Worm (Caenorhabditis elegans): ENCODE measurements around the gene spp-8.
A peak's percentile ranks its signal among the peaks of the same experiment; 100 is the strongest.

spp-8 gene

ce11 chrIV:8511056-8511455, 29.6 kb downstream of the spp-8 start, which contains the start of gene mes-6:
Gene mes-6, plus strand, starts transcription at chrIV:8511284.
- TF ChIP-seq mab-9 (GFP tag; IDR thresholded peaks at IDR 0.05) (no peak), isw-1 (GFP tag; IDR thresholded peaks at IDR 0.05) (peak; percentile 27; the same call in 1 of the 2 replicates), zag-1 (tag; optimal IDR thresholded peaks at IDR 0.05) (no peak), ces-1 (GFP tag; optimal IDR thresholded peaks at IDR 0.05) (peak; percentile 46), lsy-2 (tag; optimal IDR thresholded peaks at IDR 0.05) (peak; percentile 68 to 77), nhr-12 (tag; optimal IDR thresholded peaks at IDR 0.05) (no peak), tbx-2 (tag; optimal IDR thresholded peaks at IDR 0.05) (peak; percentile 27), lin-15B (tag; optimal IDR thresholded peaks at IDR 0.05) (no peak), jun-1 (tag; optimal IDR thresholded peaks at IDR 0.05) (peak; percentile 17), hlh-17 (GFP tag; optimal IDR thresholded peaks at IDR 0.05; ENCODE audit: borderline replicate concordance) (no peak), C04F5.9 (tag; optimal IDR thresholded peaks at IDR 0.05) (no peak), elt-3 (tag; optimal IDR thresholded peaks at IDR 0.05) (peak in 1 of 6 experiments; percentile 62), nhr-85 (tag) (peak; percentile 43), nhr-77 (tag; optimal IDR thresholded peaks at IDR 0.05) (no peak), nhr-71 (tag; optimal IDR thresholded peaks at IDR 0.05) (peak; percentile 42), hlh-4 (tag; optimal IDR thresholded peaks at IDR 0.05) (no peak), ceh-63 (GFP tag; optimal IDR thresholded peaks at IDR 0.05) (no peak), fkh-4 (tag; optimal IDR thresholded peaks at IDR 0.05; ENCODE audit: borderline replicate concordance) (no peak), nhr-19 (GFP tag; conservative IDR thresholded peaks at IDR 0.05) (peak; percentile 16; the same call in 1 of the 2 replicates), hpl-2 (GFP tag; optimal IDR thresholded peaks at IDR 0.05) (no peak), lin-14 (GFP tag; optimal IDR thresholded peaks at IDR 0.05) (peak; percentile 42), aly-2 (tag; optimal IDR thresholded peaks at IDR 0.05) (no peak), lin-13 (GFP tag; optimal IDR thresholded peaks at IDR 0.05) (no peak), nhr-28 (tag; optimal IDR thresholded peaks at IDR 0.05) (no peak), lin-35 (GFP tag; optimal IDR thresholded peaks at IDR 0.05) (peak; percentile 87 to 91), unc-62 (GFP tag; optimal IDR thresholded peaks at IDR 0.05) (no peak), mdl-1 (tag; optimal IDR thresholded peaks at IDR 0.05) (peak in 1 of 2 experiments; percentile 19), ceh-88 (GFP tag; IDR thresholded peaks at IDR 0.05) (no peak), ceh-82 (tag; optimal IDR thresholded peaks at IDR 0.05) (peak in 2 of 3 experiments; percentile 20 to 63), F16B12.6 (tag; optimal IDR thresholded peaks at IDR 0.05) (no peak), dsc-1 (tag; optimal IDR thresholded peaks at IDR 0.05) (peak; percentile 16), unc-130 (tag; optimal IDR thresholded peaks at IDR 0.05) (peak; percentile 42), nhr-237 (tag; optimal IDR thresholded peaks at IDR 0.05) (no peak), lin-39 (tag; optimal IDR thresholded peaks at IDR 0.05) (no peak), efl-1 (optimal IDR thresholded peaks at IDR 0.05) (peak; percentile 89), efl-1 (GFP tag; optimal IDR thresholded peaks at IDR 0.05 in 1 of 2) (peak; percentile 88 to 98), skn-1 (tag; optimal IDR thresholded peaks at IDR 0.05) (peak; percentile 33), unc-86 (tag; optimal IDR thresholded peaks at IDR 0.05) (no peak), unc-98 (GFP tag; IDR thresholded peaks at IDR 0.05) (no peak), blmp-1 (tag; optimal IDR thresholded peaks at IDR 0.05) (peak; percentile 31), aha-1 (tag; optimal IDR thresholded peaks at IDR 0.05) (no peak), sptf-1 (tag; optimal IDR thresholded peaks at IDR 0.05) (no peak), mef-2 (tag; optimal IDR thresholded peaks at IDR 0.05) (no peak), nhr-20 (tag; optimal IDR thresholded peaks at IDR 0.05) (peak; percentile 29), vab-15 (tag; optimal IDR thresholded peaks at IDR 0.05) (peak; percentile 19), Y116A8C.19 (tag; optimal IDR thresholded peaks at IDR 0.05; ENCODE audit: borderline replicate concordance) (no peak), nhr-90 (tag; optimal IDR thresholded peaks at IDR 0.05; ENCODE audit: poor library complexity) (no peak), ama-1 (optimal IDR thresholded peaks at IDR 0.05) (no peak), snu-23 (GFP tag; optimal IDR thresholded peaks at IDR 0.05) (peak; percentile 58), C34B4.2 (tag; optimal IDR thresholded peaks at IDR 0.05) (no peak), egl-13 (tag; optimal IDR thresholded peaks at IDR 0.05) (no peak), pax-3 (tag; optimal IDR thresholded peaks at IDR 0.05) (no peak), elt-2 (tag; optimal IDR thresholded peaks at IDR 0.05) (no peak), tlp-1 (tag; optimal IDR thresholded peaks at IDR 0.05) (no peak), irx-1 (tag; optimal IDR thresholded peaks at IDR 0.05) (peak; percentile 11)

All from whole organism, L1 larva.